Worm (Caenorhabditis elegans) whole organism, late embryonic: ENCODE results near the gene hdl-2.

ENCODE experiments used
- F13H6.1 ChIP-seq: sonication (generic microtip); optimal IDR thresholded peaks from 2 replicates; lab custom pipeline; 2016; ENCODE audit warnings: missing genetic modification characterization, missing compliant biosample characterization
- ama-1 ChIP-seq: fragments of 150-350 bp; optimal IDR thresholded peaks from 2 replicates; lab custom pipeline; 2014
- ceh-19 ChIP-seq: fragments of 200-800 bp; sonication (Bioruptor generic); optimal IDR thresholded peaks from 2 replicates; lab custom pipeline; 2018; ENCODE audit warnings: mild to moderate bottlenecking, missing genetic modification characterization, missing compliant biosample characterization
- dve-1 ChIP-seq: sonication (generic microtip); optimal IDR thresholded peaks from 2 replicates; lab custom pipeline; 2017; ENCODE audit warnings: antibody characterized with exemption, mild to moderate bottlenecking, missing genetic modification characterization, missing compliant biosample characterization
- ets-4 ChIP-seq: sonication (generic microtip); optimal IDR thresholded peaks from 2 replicates; lab custom pipeline; 2016; ENCODE audit warnings: missing genetic modification characterization, missing compliant biosample characterization
- eyg-1 ChIP-seq: sonication (generic microtip); optimal IDR thresholded peaks from 2 replicates; lab custom pipeline; 2016; ENCODE audit warnings: missing genotype, missing genetic modification characterization, missing compliant biosample characterization
- rnt-1 ChIP-seq: sonication (generic microtip); optimal IDR thresholded peaks from 2 replicates; lab custom pipeline; 2016; ENCODE audit warnings: missing genetic modification characterization, missing compliant biosample characterization
- tbx-2 ChIP-seq: sonication (generic microtip); optimal IDR thresholded peaks from 2 replicates; lab custom pipeline; 2016; ENCODE audit warnings: missing genetic modification characterization, missing compliant biosample characterization
- tbx-7 ChIP-seq: sonication (generic microtip); optimal IDR thresholded peaks from 2 replicates; lab custom pipeline; 2016; ENCODE audit warnings: missing genotype, missing genetic modification characterization, missing compliant biosample characterization
- unc-3 ChIP-seq, 2 experiments: fragments of 200-800 bp in 1 of 2; sonication (Bioruptor generic) in 1 of 2; sonication (generic microtip) in 1 of 2; conservative IDR thresholded peaks in 1 of 2; optimal IDR thresholded peaks in 1 of 2; 2 replicates each; pipeline versions ENCODE4 v1.3.6 to Lab custom; 2016 to 2022; ENCODE audit warnings: missing compliant biosample characterization in 2 of 2, missing genetic modification characterization in 2 of 2, missing genetic modification reagents in 1 of 2

ce11 chrIV:8893746-8894145, 19.8 kb downstream of the hdl-2 start, which contains the start of gene rad-54.L2:
- TF ChIP-seq unc-3 (GFP tag; conservative IDR thresholded peaks at IDR 0.05; lab: Robert Waterston, UW) (no peak), unc-3 (tag; optimal IDR thresholded peaks at IDR 0.05; lab: Kevin White, UChicago) (no peak), rnt-1 (tag; lab: Kevin White, UChicago) (no peak), ama-1 (lab: Kevin White, UChicago) (no peak), ceh-19 (no peak), tbx-2 (tag; lab: Kevin White, UChicago) (no peak), tbx-7 (tag; lab: Kevin White, UChicago) (no peak), eyg-1 (no peak), F13H6.1 (tag; lab: Kevin White, UChicago) (no peak), dve-1 (tag; lab: Kevin White, UChicago) (no peak), ets-4 (no peak)
